Worm (Caenorhabditis elegans) whole organism, L4/young adult: ENCODE measurements around the gene C35D10.12.

Experiments
- W03F9.2 ChIP-seq: fragments of 150-350 bp; optimal IDR thresholded peaks from 2 replicates; lab custom pipeline; 2014; ENCODE audit warnings: missing biosample characterization, missing genetic modification characterization
- dao-5 ChIP-seq: sonication (generic microtip); optimal IDR thresholded peaks from 2 replicates; lab custom pipeline; 2016; ENCODE audit warnings: missing genotype, missing genetic modification characterization, moderate library complexity, missing compliant biosample characterization
- him-1 ChIP-seq: sonication (generic microtip); optimal IDR thresholded peaks from 2 replicates; lab custom pipeline; 2016; ENCODE audit warnings: missing genotype, missing genetic modification reagents, missing genetic modification characterization, missing compliant biosample characterization

DNA sequence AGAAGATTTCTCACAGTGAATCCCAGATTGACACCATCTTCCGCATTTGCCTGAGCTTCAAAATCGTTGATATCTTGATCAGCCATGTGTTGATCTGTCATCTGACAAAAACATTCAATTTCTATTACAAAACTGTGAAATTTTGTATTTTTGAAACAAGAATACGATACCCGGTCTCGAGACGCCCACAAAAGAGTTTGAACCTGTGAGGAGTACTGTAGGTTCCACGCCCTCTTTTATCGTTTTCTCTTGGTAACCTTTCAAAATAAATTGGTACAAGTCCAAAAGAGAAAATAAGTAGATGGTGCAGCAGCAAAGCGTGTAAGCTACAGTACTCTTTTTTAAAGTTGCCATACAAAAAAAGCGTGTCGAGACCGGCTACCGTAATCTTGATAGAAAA is 35.4 kb upstream of the C35D10.12 start, which contains the start of gene F26F4.12:
- no peak for TF ChIP-seq him-1
- no peak for TF ChIP-seq dao-5 (tag; lab: Kevin White, UChicago)
- TF ChIP-seq W03F9.2 (tag; lab: Kevin White, UChicago): no peak
